Fruit fly (Drosophila melanogaster): ENCODE measurements around the gene CG7362.

DNA sequence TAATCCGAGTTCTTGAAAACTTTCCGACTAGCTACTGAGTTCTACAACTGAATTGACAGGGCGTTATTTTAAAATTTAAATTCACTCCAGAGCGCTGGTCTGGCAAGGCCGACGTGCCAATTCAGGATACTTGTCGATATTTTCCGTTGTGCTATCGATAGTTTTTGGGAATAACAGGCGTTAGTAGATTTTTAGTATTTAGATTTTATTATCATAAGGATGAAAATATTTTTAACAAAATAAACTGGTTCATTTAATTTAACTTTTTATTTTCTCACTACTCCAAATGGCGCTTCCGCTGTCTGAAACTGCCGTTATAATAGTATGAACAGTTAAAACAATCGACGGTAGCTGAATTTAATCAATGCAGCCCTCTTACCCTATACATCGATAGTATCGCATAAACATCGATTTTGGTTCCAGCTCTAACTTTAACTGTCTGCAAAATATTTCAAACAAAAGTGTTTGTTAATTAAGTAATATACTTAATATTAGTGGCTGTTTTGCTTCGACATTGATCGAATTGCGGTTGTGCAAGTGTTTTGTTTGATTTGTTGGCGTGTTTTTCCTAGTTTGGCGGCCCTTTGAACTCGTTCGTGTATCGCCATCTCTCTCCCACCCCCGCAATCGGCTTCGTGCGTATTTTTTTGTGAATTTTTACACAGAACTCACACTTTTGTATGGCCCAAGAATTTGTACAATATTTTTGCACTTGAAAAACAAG is 12.9 kb downstream of the CG7362 start, which contains the start of the genes eff and jvl:
- TF ChIP-seq Myc (optimal IDR thresholded peaks at IDR 0.05) (no peak), Sin3A (optimal IDR thresholded peaks at IDR 0.05) (no peak)
